Fruit fly (Drosophila melanogaster) whole organism: Measurements from ENCODE around the gene SelR.

ENCODE experiments used
- CG8478 ChIP-seq: fragments of >200 bp; optimal IDR thresholded peaks from 2 replicates; lab custom pipeline; 2018; ENCODE audit warnings: inconsistent platforms
- Dll ChIP-seq: fragments of >200 bp; optimal IDR thresholded peaks from 2 replicates; lab custom pipeline; 2017
- EcR ChIP-seq, 2 experiments: fragments of >200 bp; optimal IDR thresholded peaks; 2 replicates each; lab custom pipeline; 2017; ENCODE audit warnings: missing biosample characterization in 2 of 2, missing genetic modification characterization in 2 of 2, missing genetic modification reagents in 2 of 2
- pan ChIP-seq: fragments of >200 bp; optimal IDR thresholded peaks from 2 replicates; lab custom pipeline; 2017
- psq ChIP-seq: fragments of >200 bp; optimal IDR thresholded peaks from 2 replicates; lab custom pipeline; 2017
- usp ChIP-seq: fragments of >200 bp; optimal IDR thresholded peaks from 2 replicates; lab custom pipeline; 2017; ENCODE audit warnings: missing biosample characterization, missing genetic modification characterization, mixed read lengths

Gene SelR

DNA sequence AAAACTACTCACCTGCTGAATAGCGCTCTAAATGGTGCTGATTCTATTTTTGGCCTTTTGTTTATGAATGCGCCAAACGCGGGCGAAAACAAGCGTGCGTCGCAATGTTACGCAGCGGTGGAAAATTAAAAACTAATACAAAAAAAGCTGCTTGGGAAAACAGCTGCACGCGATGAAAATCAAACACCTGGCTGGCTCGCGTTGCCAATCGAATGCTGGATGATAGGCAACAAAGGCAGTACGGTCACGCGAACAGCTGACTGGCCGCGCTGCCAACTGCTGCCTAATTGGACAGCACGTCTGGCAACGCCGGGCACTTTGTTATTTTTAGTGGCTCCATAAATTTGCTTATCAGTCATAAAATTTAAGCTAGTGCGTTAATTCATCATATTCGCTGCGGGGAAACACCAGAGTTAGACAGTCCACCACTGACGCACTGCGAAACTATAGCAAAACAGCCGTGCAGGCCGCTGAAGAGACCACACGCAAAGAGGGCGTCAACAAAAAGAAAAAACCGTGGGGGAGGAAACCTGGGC is at the start of gene SelR, which contains the start of gene Tsp86D:
SelR (minus strand) TSS at position 216 of the 536 bp plus-strand sequence.
Tsp86D (plus strand) TSS at position 282 of the 536 bp plus-strand sequence.
- TF ChIP-seq usp (GFP tag; lab: Kevin White, UChicago): no peak

DNA sequence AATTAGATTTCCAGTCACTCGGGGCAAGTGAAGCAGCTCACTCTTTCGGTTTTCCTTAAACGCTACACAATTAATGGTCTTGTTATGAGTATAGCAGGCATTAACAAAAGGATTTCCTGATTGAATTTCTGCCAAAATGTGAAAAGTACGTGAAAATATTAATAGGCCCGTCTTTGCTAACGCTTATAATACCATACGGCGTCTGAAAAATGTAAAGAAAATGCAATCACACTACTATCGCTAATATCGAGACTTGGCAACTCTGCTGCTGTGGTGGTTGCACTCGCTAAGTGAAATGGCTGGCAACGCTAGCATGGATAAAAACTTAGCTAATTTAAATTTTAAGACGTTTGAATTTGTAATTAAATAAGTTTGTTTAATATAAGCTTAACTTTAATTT is 24.9 kb upstream of the SelR start, which contains the start of gene CG6621:
CG6621 (minus strand) TSS at position 205 of the 400 bp plus-strand sequence.
- TF ChIP-seq pan (lab: Kevin White, UChicago) (no peak), usp (GFP tag; lab: Kevin White, UChicago) (no peak), psq (lab: Kevin White, UChicago) (no peak), Dll (lab: Kevin White, UChicago) (no peak), CG8478 (lab: Kevin White, UChicago) (no peak), EcR (GFP tag; optimal IDR thresholded peaks at IDR 0.05; lab: Kevin White, UChicago) (no peak)

DNA sequence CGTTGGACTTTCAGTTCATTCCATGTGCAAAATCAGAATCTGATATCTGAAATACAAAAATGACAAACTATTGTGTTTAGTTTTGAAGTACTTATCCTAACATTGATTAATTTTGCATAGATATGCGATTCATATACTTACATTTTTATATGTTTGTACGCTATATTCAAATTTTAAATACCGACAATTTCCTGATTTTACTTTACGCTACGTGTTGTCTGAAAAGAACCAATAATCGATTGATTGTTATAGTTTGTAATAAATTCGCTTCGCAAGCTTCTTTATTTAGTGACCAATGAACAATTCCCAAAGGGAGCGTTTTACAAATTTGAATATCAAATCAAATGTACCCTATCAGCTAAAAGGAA is 21.1 kb upstream of the SelR start, which contains the start of gene Ak3:
Ak3 (minus strand) TSS at position 69 of the 368 bp plus-strand sequence.
- TF ChIP-seq Dll (lab: Kevin White, UChicago) (no peak), usp (GFP tag; lab: Kevin White, UChicago) (no peak), psq (lab: Kevin White, UChicago) (no peak), pan (lab: Kevin White, UChicago) (no peak), CG8478 (lab: Kevin White, UChicago) (no peak), EcR (GFP tag; optimal IDR thresholded peaks at IDR 0.05; lab: Kevin White, UChicago) (no peak)

DNA sequence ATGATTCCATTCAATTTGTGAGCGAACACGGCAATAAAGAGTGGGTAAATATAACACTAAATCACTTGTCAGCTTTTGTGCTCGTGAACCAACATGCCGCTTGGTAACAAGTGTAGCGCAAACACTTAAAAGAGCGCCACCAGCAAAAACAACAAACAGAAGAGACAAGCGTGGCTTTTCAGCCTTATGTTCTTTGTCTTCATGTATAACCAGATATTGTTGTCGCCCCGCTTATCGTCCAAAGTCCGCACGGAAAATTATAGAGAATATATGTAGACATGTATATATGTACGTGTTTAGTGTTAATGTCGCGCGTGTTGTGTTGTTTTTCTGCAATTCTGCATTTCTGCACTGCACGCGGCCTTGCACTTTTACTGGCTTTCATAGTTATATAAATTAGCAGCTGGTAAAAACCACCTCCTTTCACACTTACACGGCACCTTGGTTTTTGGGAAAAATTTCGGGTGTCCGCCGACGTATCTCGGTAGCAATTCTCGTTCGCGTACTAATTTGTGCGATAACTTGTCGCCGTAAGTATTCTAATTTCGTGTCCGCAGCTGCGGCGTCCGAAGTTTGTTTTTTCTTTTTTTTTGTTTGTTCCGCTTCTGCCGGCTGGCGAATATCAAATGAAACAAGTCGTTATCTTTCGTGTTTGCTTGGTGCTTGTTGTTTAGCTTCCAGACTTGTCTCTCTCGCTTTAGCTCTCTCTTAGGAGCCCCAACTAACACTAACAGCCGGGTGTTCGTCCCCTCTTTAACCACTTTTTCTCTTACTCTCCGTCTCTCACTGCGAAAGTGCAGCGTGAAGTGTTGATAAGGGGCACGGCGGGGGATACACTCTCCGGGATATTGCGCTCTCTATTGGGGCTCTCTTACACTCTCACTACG is 20.4 kb upstream of the SelR start:
- TF ChIP-seq CG8478 (lab: Kevin White, UChicago) (no peak), pan (lab: Kevin White, UChicago) (no peak), Dll (lab: Kevin White, UChicago) (peak; percentile 80), EcR (GFP tag; optimal IDR thresholded peaks at IDR 0.05; lab: Kevin White, UChicago) (no peak)

DNA sequence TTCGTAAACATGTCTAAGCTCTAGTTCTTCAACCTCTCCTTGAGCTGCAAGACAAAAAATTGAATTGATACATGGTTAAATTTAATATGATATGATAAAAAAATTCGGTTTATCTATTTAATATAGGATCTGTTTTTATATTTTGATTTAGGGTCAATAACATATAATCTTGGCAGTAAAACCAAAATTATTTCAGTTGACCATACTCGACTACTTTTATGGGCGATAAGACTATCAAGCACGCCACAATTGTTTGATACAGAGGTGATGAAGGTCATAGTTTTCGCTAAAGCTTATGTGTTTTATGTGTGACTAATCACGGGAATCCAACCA is 19.8 kb upstream of the SelR start:
- TF ChIP-seq usp (GFP tag; lab: Kevin White, UChicago) (no peak), EcR (GFP tag; optimal IDR thresholded peaks at IDR 0.05; lab: Kevin White, UChicago) (no peak), Dll (lab: Kevin White, UChicago) (no peak), CG8478 (lab: Kevin White, UChicago) (no peak), psq (lab: Kevin White, UChicago) (no peak), pan (lab: Kevin White, UChicago) (no peak)

DNA sequence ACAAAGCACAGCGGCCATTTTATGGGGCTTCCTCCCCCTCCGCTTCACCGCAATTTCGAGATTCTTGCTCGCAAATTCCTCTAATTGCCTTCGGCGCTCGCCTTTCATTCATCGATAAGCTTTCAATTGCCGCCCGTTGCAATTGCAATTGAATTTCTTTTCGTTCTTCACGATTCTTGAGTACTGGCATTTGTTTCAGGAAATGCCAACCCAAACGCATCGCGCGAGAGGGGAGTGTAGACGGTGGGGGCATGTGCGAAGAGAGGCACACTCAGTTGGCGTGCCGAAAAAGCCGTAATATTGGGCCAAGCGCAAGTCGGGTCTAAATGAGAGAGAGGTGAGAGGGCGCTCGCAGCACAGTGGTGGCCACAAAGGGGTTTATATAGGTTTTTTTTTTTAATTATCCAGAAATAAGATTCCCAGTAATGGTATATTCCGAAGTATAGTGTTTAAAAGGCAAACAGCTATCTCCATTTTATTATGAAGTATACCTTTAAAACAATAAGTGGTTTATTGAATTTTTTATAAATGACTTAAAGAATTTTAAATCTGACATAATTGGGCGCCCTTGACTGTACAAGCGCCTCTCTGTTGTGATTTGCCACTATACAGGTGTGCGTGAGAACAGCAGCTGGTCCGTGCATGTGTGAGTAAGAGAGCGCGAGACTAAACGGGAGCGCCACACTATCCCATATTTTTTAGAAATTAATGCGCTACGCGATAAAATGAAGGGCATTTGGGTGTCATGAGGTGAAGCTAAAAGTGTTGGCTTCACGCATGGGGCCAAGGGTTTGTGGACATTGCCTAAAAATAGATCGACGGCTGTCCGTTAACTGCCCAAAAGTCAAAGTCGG is 18.2 kb upstream of the SelR start:
- TF ChIP-seq psq (lab: Kevin White, UChicago) (no peak), usp (GFP tag; lab: Kevin White, UChicago) (no peak), pan (lab: Kevin White, UChicago) (no peak), CG8478 (lab: Kevin White, UChicago) (no peak), Dll (lab: Kevin White, UChicago) (peak; percentile 87)

DNA sequence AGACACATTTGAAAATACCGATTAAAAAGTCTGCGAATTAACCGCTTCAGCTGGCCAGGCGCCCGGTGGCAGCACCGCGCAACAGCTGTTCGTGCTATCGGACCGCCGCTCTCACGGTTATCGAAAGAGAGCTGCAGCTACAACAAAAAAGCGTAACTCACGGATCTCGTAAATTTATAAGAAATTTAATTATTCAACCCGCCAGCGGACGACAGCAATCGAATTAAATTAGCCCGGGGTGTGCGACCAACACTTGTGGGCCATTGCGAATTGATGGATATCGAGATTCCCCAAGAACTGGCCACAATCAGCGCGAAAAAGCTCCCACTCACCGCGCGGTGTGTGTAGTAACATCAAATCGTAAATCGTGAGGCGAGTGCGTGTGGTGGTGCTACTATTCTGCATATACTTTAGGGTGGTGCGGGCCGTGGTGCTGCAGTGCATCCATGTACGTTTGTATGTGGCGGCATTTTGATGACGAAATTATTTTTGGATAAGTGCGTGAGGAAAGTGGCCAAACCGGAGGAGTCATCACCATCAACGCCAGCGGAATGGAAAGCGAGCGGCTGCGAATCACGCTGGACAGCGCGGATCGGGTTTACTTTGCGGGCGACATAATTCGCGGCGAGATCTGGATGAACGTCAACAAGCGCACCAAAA is 17.1 kb upstream of the SelR start, which contains the start of gene Leash:
Leash (plus strand) TSS at position 119 of the 660 bp plus-strand sequence.
- TF ChIP-seq Dll (lab: Kevin White, UChicago): peak; percentile 26
- TF ChIP-seq usp (GFP tag; lab: Kevin White, UChicago): no peak

DNA sequence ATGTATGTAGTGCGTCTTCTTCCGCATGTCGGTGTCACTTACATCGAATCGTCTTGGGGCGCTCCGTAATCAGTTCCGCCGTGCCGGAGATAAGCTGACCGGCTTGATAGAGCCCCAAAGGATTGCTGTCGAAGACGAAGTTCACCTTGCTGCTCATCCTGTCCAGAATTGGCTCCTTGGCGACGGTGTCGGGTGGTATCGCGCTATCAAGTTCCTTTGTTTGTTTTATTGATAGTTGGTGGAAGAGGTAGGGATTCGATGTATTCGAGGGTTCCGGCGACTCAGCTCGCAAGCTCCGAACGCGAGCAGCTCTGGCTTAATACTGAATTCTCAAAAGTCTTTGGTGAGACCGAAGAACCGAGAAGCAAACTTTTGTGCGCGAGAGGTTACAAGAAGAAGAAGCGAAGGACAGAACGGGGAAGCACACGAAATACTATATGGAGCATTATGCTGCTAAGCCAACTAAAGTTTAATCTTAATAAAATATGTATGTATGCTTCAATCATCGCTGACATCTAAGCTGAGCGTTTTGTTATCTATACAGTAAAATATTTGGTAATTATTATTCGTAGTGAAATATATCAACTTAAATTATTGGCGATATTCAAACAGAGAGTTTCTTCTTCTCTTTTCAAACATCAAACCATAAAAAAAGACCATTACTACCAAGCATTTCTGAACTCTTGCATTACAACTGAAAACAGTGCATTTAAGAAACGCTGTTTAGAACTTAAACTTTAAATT is 16.4 kb upstream of the SelR start, which contains the start of gene CG14696:
CG14696 (minus strand) TSS at position 324 of the 744 bp plus-strand sequence.
- TF ChIP-seq pan (lab: Kevin White, UChicago): no peak
- no peak for TF ChIP-seq CG8478 (lab: Kevin White, UChicago)
- no peak for TF ChIP-seq EcR (GFP tag; optimal IDR thresholded peaks at IDR 0.05; lab: Kevin White, UChicago)
- no peak for TF ChIP-seq Dll (lab: Kevin White, UChicago)
- TF ChIP-seq psq (lab: Kevin White, UChicago): no peak
- TF ChIP-seq usp (GFP tag; lab: Kevin White, UChicago): no peak

DNA sequence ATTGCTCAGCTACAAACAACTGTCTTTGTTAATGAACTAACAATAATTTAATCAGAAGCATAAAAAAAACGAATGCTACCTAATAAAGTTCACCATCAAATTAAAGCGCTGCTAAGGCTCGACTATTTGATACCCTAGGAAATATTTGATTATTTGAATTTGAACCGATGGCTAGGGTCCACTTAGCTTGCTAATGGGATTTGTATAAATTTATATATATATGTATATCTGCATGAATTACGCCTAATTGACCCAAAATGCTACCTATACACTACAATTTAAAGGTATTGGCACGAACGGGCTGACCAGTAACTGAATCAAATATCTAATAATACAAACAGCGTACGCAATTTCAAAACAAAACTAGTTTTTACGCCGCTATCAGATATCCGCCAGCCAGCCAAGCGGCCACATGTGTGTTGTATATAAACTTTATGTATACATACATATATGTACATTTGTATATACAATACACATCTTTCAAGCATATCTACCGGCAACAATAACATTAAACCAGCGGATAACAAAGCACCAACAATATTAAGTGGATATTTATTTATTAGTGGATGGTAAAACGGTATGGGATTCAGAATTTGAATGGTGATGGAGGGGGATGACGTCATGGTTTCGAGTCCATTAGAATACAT is 15.7 kb upstream of the SelR start:
- TF ChIP-seq usp (GFP tag; lab: Kevin White, UChicago) (no peak), psq (lab: Kevin White, UChicago) (no peak), Dll (lab: Kevin White, UChicago) (no peak), pan (lab: Kevin White, UChicago) (no peak), EcR (GFP tag; optimal IDR thresholded peaks at IDR 0.05; lab: Kevin White, UChicago) (no peak), CG8478 (lab: Kevin White, UChicago) (no peak)
